Fruit fly (Drosophila melanogaster): ENCODE results near the gene CG11714.

CG11714 gene

DNA sequence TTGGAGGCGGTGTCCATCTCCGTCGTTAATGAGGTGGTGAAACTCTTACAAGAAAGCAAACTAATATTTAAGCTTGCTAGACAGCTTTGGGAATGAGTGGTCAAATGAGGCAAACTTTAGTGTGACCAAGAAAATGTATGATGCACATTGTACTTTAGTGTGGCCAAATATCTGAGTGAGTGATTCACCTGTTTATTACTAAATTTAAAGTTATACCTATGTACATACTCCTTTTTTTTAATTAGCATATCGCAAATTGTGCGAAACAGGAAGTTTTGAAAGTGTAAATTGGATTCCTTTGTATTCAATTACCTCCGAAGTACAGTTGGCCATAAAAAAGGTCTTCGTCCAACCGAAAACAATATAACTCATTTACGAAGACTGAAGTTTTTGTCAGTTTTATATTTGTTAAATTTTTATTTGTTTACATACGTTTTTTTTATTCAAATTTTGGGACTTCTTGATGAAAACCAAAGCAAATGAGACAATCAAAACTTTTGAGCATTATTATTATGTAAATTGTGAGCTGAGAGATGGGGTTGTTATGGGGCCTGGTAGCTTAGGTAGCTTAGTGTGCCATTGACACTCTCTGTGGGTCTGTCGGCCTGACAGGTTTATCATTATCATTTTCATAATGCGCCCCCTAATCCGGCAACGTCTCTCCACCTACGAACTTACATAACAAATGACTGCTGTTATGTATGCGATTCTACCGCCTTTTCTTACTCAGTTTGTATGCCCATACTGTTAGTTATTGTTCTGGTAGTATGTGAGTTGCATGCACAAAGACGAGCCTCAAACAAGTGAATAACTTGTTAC is 17.2 kb upstream of the CG11714 start (continued):
- TF ChIP-seq gfzf (GFP tag; optimal IDR thresholded peaks at IDR 0.05) = peak; percentile 7

DNA sequence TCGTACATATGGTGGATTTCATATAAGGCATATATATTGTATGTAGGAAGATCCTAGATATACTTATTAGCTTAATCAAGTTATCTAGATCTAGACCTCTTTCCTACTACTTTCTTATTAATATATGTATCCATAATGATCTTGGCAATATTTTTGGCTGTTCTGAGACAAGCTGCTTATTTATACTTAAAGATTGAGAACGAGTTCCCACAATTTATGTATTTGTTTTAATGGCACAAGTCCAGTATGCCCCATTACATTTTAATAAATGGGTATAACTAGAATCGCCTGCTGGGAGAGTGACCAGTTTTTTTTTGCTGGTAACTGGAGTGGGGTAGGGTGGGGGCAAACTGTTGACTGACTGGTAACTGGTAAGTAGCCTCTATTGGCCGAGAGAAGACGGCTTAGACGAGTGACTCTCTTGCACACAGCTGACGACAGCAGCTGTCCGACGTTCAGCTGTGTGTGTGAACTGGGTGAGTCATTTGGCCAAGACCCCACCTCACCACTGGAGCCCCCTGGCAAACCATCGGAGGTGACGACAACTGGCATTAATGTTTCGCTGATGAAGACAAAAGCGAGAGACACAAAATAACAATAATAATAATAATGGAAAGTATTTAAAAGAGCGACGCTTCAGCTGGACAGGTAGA is 14.4 kb upstream of the CG11714 start:
- TF ChIP-seq Oaz (GFP tag; IDR thresholded peaks at IDR 0.05) (no peak), slou (GFP tag; optimal IDR thresholded peaks at IDR 0.05) (no peak), Scr (GFP tag; IDR thresholded peaks at IDR 0.05; ENCODE audit: partially characterized antibody) (no peak), Doc2 (GFP tag; IDR thresholded peaks at IDR 0.05) (no peak), Xbp1 (GFP tag; optimal IDR thresholded peaks at IDR 0.05) (no peak), cg (GFP tag; optimal IDR thresholded peaks at IDR 0.05) (peak; percentile 65), CG9932 (GFP tag; IDR thresholded peaks at IDR 0.05) (peak; percentile 10; the same call in 1 of the 2 replicates), Vsx1 (GFP tag; optimal IDR thresholded peaks at IDR 0.05) (peak; percentile 14), Gsc (GFP tag; IDR thresholded peaks at IDR 0.05) (no peak), h (optimal IDR thresholded peaks at IDR 0.05) (no peak), Ets65A (GFP tag) (no peak), mam (GFP tag; optimal IDR thresholded peaks at IDR 0.05) (no peak), CG8478 (optimal IDR thresholded peaks at IDR 0.05) (no peak), CG10654 (GFP tag; optimal IDR thresholded peaks at IDR 0.05) (no peak), D19B (GFP tag; optimal IDR thresholded peaks at IDR 0.05) (peak; percentile 74), CG12071 (GFP tag; optimal IDR thresholded peaks at IDR 0.05) (no peak), Blimp-1 (GFP tag; optimal IDR thresholded peaks at IDR 0.05) (peak; percentile 0), Fer3 (tag; optimal IDR thresholded peaks at IDR 0.05) (no peak), CG8924 (tag; optimal IDR thresholded peaks at IDR 0.05) (no peak), pzg (GFP tag; optimal IDR thresholded peaks at IDR 0.05) (no peak), Ravus (GFP tag; IDR thresholded peaks at IDR 0.05) (no peak), Awh (GFP tag; IDR thresholded peaks at IDR 0.05) (no peak), aop (GFP tag; IDR thresholded peaks at IDR 0.05) (no peak), Bteb2 (GFP tag; optimal IDR thresholded peaks at IDR 0.05) (no peak), Eip74EF (GFP tag; optimal IDR thresholded peaks at IDR 0.05) (peak in 1 of 2 experiments; percentile 4), CG11456 (GFP tag; IDR thresholded peaks at IDR 0.05) (no peak), sqz (GFP tag; optimal IDR thresholded peaks at IDR 0.05) (no peak), CG7928 (GFP tag; optimal IDR thresholded peaks at IDR 0.05) (no peak), jing (GFP tag; optimal IDR thresholded peaks at IDR 0.05) (no peak), Abd-B (GFP tag; optimal IDR thresholded peaks at IDR 0.05) (no peak), dysf (GFP tag; IDR thresholded peaks at IDR 0.05) (no peak; the same call in 2 of the 3 replicates), Hr51 (GFP tag; optimal IDR thresholded peaks at IDR 0.05) (no peak), B-H2 (GFP tag; optimal IDR thresholded peaks at IDR 0.05) (no peak), oc (tag; optimal IDR thresholded peaks at IDR 0.05) (peak; percentile 23), crp (GFP tag; optimal IDR thresholded peaks at IDR 0.05) (peak in 1 of 2 experiments; percentile 17), ken (GFP tag; IDR thresholded peaks at IDR 0.05) (no peak), CG15601 (tag; optimal IDR thresholded peaks at IDR 0.05) (no peak), Med (GFP tag) (peak; percentile 77), CG10321 (GFP tag; IDR thresholded peaks at IDR 0.05) (no peak), repo (GFP tag; optimal IDR thresholded peaks at IDR 0.05) (no peak), eyg (GFP tag; optimal IDR thresholded peaks at IDR 0.05) (no peak), zf30C (GFP tag; optimal IDR thresholded peaks at IDR 0.05) (no peak), CG42726 (GFP tag; IDR thresholded peaks at IDR 0.05; ENCODE audit: partially characterized antibody) (no peak), crol (GFP tag; IDR thresholded peaks at IDR 0.05) (no peak), salm (tag; optimal IDR thresholded peaks at IDR 0.05) (no peak), CG17802 (tag; optimal IDR thresholded peaks at IDR 0.05) (no peak)
